Worm (Caenorhabditis elegans) whole organism, L4 larva: ENCODE measurements around the gene T16G1.2.

ENCODE experiments used
- D1046.2 ChIP-seq: fragments of 200-800 bp; sonication (Bioruptor generic); IDR thresholded peaks from 2 replicates; pipeline ENCODE4 v1.3.6; 2022; ENCODE audit warnings: missing genetic modification characterization, missing compliant biosample characterization
- F26F4.8 ChIP-seq: fragments of 200-800 bp; sonication (Bioruptor generic); conservative IDR thresholded peaks from 2 replicates; pipeline ENCODE4 v1.3.6; 2022; ENCODE audit warnings: missing genetic modification characterization, missing compliant biosample characterization
- F37D6.2 ChIP-seq: sonication (generic microtip); optimal IDR thresholded peaks from 2 replicates; lab custom pipeline; 2016; ENCODE audit warnings: mild to moderate bottlenecking, missing genetic modification characterization, missing compliant biosample characterization
- F44E2.7 ChIP-seq: fragments of 200-800 bp; sonication (Bioruptor generic); IDR thresholded peaks from 2 replicates; pipeline ENCODE4 v2.1.2; 2022; ENCODE audit warnings: missing genetic modification characterization, missing compliant biosample characterization
- Y5F2A.4 ChIP-seq: fragments of 200-800 bp; sonication (Bioruptor generic); optimal IDR thresholded peaks from 2 replicates; lab custom pipeline; 2018; ENCODE audit warnings: mild to moderate bottlenecking, missing genetic modification characterization, missing compliant biosample characterization
- aha-1 ChIP-seq: fragments of 150-350 bp; peaks from one replicate; lab custom pipeline; 2014; ENCODE audit warnings: missing biosample characterization, missing genetic modification characterization
- attf-4 ChIP-seq: sonication (generic microtip); optimal IDR thresholded peaks from 3 replicates; lab custom pipeline; 2017; ENCODE audit warnings: missing biosample characterization, missing genetic modification characterization
- ceh-32 ChIP-seq: sonication (generic microtip); optimal IDR thresholded peaks from 2 replicates; lab custom pipeline; 2016; ENCODE audit warnings: mild to moderate bottlenecking, missing genetic modification characterization, missing compliant biosample characterization; ENCODE audit not compliant: poor library complexity
- ctbp-1 ChIP-seq: fragments of 200-800 bp; sonication (Bioruptor generic); IDR thresholded peaks from 2 replicates; pipeline ENCODE4 v1.3.6; 2022; ENCODE audit warnings: missing genetic modification reagents, missing genetic modification characterization, missing compliant biosample characterization
- daf-16 ChIP-seq, 3 experiments: sonication (generic microtip); optimal IDR thresholded peaks; 2 replicates each; lab custom pipeline; 2016 to 2017; ENCODE audit warnings: missing genetic modification characterization in 3 of 3, missing genetic modification reagents in 3 of 3, mild to moderate bottlenecking in 2 of 3, missing compliant biosample characterization in 2 of 3, missing biosample characterization in 1 of 3, moderate library complexity in 1 of 3
- daf-8 ChIP-seq: fragments of 200-800 bp; sonication (Bioruptor generic); IDR thresholded peaks from 2 replicates; pipeline ENCODE4 v1.3.6; 2022; ENCODE audit warnings: missing genetic modification characterization, missing compliant biosample characterization
- dmd-6 ChIP-seq: fragments of 200-800 bp; sonication (Bioruptor generic); IDR thresholded peaks from 2 replicates; pipeline ENCODE4 v1.3.6; 2022; ENCODE audit warnings: missing genetic modification reagents, missing genetic modification characterization, missing compliant biosample characterization
- dmd-8 ChIP-seq: fragments of 200-800 bp; sonication (Bioruptor generic); IDR thresholded peaks from 2 replicates; pipeline ENCODE4 v1.3.6; 2022; ENCODE audit warnings: missing genetic modification characterization, missing compliant biosample characterization
- gei-8 ChIP-seq: fragments of 200-800 bp; sonication (Bioruptor generic); optimal IDR thresholded peaks from 2 replicates; lab custom pipeline; 2018; ENCODE audit warnings: mild to moderate bottlenecking, missing genetic modification characterization, missing compliant biosample characterization
- hlh-11 ChIP-seq: fragments of 200-800 bp; sonication (Bioruptor generic); optimal IDR thresholded peaks from 2 replicates; lab custom pipeline; 2018; ENCODE audit warnings: mild to moderate bottlenecking, missing genetic modification characterization, missing compliant biosample characterization
- hlh-30 ChIP-seq: sonication (generic microtip); optimal IDR thresholded peaks from 2 replicates; lab custom pipeline; 2017; ENCODE audit warnings: antibody characterized with exemption, mild to moderate bottlenecking, missing genetic modification characterization, missing compliant biosample characterization; ENCODE audit not compliant: insufficient read depth
- lin-38 ChIP-seq: fragments of 200-800 bp; sonication (Bioruptor generic); IDR thresholded peaks from 2 replicates; pipeline ENCODE4 v1.3.6; 2022; ENCODE audit warnings: missing genetic modification reagents, missing genetic modification characterization, missing compliant biosample characterization
- lin-39 ChIP-seq: fragments of 150-350 bp; optimal IDR thresholded peaks from 2 replicates; lab custom pipeline; 2014; ENCODE audit warnings: missing biosample characterization, missing genetic modification reagents, missing genetic modification characterization
- lsy-2 ChIP-seq, 2 experiments: fragments of 150-350 bp in 1 of 2; sonication (generic microtip) in 1 of 2; optimal IDR thresholded peaks; 2 replicates each; lab custom pipeline; 2014 to 2017; ENCODE audit warnings: missing biosample characterization in 2 of 2, missing genetic modification characterization in 2 of 2
- mxl-2 ChIP-seq: fragments of 200-800 bp; sonication (Bioruptor generic); conservative IDR thresholded peaks from 2 replicates; pipeline ENCODE4 v1.3.6; 2022; ENCODE audit warnings: missing genetic modification reagents, missing genetic modification characterization, missing compliant biosample characterization
- nhr-102 ChIP-seq: sonication (generic microtip); optimal IDR thresholded peaks from 2 replicates; lab custom pipeline; 2016; ENCODE audit warnings: mild to moderate bottlenecking, missing genetic modification characterization, moderate library complexity, missing compliant biosample characterization
- nhr-25 ChIP-seq: sonication (generic microtip); optimal IDR thresholded peaks from 2 replicates; lab custom pipeline; 2017; ENCODE audit warnings: missing genetic modification characterization, mild to moderate bottlenecking, missing compliant biosample characterization, antibody characterized with exemption, moderate library complexity, borderline replicate concordance; ENCODE audit not compliant: insufficient read depth
- nhr-28 ChIP-seq: fragments of 150-350 bp; optimal IDR thresholded peaks from 2 replicates; lab custom pipeline; 2014; ENCODE audit warnings: missing biosample characterization, missing genetic modification characterization
- nhr-48 ChIP-seq: sonication (generic microtip); optimal IDR thresholded peaks from 2 replicates; lab custom pipeline; 2016; ENCODE audit warnings: mild to moderate bottlenecking, missing genetic modification characterization, missing compliant biosample characterization
- rbr-2 ChIP-seq: sonication (generic microtip); optimal IDR thresholded peaks from 2 replicates; lab custom pipeline; 2016; ENCODE audit warnings: missing genotype, missing genetic modification characterization, missing compliant biosample characterization
- saeg-2 ChIP-seq: fragments of 200-800 bp; sonication (Bioruptor generic); IDR thresholded peaks from 2 replicates; pipeline ENCODE4 v1.3.6; 2022; ENCODE audit warnings: missing genetic modification reagents, missing genetic modification characterization, missing compliant biosample characterization
- sdz-12 ChIP-seq: fragments of 200-800 bp; sonication (Bioruptor generic); optimal IDR thresholded peaks from 2 replicates; lab custom pipeline; 2018; ENCODE audit warnings: mild to moderate bottlenecking, missing genetic modification characterization, missing compliant biosample characterization
- snpc-1.2 ChIP-seq: fragments of 200-800 bp; sonication (Bioruptor generic); IDR thresholded peaks from 2 replicates; pipeline ENCODE4 v1.3.6; 2022; ENCODE audit warnings: missing genetic modification reagents, missing genetic modification characterization, missing compliant biosample characterization
- unc-39 ChIP-seq: sonication (generic microtip); optimal IDR thresholded peaks from 2 replicates; lab custom pipeline; 2017; ENCODE audit warnings: missing biosample characterization, missing genetic modification characterization
- unc-62 ChIP-seq, 3 experiments: fragments of 150-350 bp in 1 of 3; sonication (generic microtip); optimal IDR thresholded peaks in 2 of 3; peaks in 1 of 3; 1 replicate in 1 of 3; 2 replicates in 2 of 3; lab custom pipeline; 2014 to 2017; ENCODE audit warnings: missing biosample characterization in 3 of 3, missing genetic modification characterization in 3 of 3, missing genetic modification reagents in 3 of 3, missing genotype in 1 of 3
- zag-1 ChIP-seq: fragments of 150-350 bp; optimal IDR thresholded peaks from 2 replicates; lab custom pipeline; 2014; ENCODE audit warnings: missing biosample characterization, missing genetic modification characterization
- zfp-3 ChIP-seq: fragments of 200-800 bp; sonication (Bioruptor generic); conservative IDR thresholded peaks from 2 replicates; pipeline ENCODE4 v1.3.6; 2022; ENCODE audit warnings: missing genetic modification reagents, missing genetic modification characterization, missing compliant biosample characterization
- zip-11 ChIP-seq: fragments of 200-800 bp; sonication (Bioruptor generic); IDR thresholded peaks from 2 replicates; pipeline ENCODE4 v1.3.6; 2022; ENCODE audit warnings: missing genetic modification characterization, missing compliant biosample characterization
- zip-2 ChIP-seq: fragments of 150-350 bp; optimal IDR thresholded peaks from 2 replicates; lab custom pipeline; 2014; ENCODE audit warnings: missing biosample characterization, missing genetic modification characterization

The T16G1.2 gene

DNA sequence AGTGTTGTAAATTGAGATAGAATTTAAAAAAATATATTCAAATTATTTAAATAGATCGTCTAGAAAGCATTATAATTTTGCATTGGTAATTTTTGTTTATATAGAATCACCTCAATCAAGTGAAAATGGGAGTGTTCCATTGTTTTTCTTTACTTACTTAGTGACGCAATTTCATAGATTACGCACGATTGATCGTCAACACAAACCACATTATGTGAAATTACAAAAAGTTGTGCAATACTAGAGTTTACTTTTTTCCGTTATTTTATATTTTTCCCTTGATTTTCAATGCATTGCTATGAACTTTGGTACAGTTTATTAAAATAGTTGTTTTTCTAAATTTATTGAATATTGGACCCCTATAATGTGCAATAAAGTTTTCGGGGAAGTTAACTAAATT, 10.2 kb downstream of the T16G1.2 start, which contains the start of gene T16G1.5 (continued):
- TF ChIP-seq dmd-6 (GFP tag; lab: Robert Waterston, UW) (0 out of 2 replicates have a peak, but pooled peaks have one; percentile 23), zip-2 (tag; lab: Kevin White, UChicago) (peak; percentile 88), nhr-48 (tag; lab: Kevin White, UChicago) (no peak), mxl-2 (GFP tag; lab: Robert Waterston, UW) (no peak), unc-39 (tag; lab: Kevin White, UChicago) (no peak), dmd-8 (no peak)

DNA sequence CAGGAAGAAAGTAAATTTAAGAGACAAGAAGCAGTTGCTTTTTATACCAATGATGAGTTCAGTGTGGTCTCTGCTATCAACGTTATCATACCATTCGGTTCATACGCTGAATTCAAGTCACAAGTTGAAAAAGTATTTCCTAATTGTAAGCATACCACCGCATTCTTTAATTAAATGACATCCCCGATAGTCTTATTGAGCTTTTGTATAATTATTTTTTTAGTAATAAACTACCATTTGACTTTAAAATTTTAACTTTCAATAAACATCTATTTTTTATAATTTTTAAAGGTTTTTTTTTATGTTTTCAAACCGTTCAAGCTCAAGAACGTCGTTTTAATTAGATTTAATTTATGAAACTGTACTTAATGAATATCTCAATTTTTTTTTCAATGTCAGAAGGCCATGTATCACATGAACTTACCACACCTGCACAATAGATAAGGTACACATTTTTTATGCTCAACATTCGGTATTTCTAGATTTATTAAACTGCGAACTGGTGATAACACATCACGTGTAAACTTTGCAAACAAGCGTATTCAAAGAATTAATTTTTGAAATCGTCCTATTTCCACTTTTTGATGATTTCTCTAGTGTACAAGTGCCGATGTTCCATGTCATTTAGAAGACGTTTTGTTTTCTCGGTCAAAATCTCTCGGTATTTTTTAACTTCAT, 12.7 kb downstream of the T16G1.2 start, which contains the start of gene T16G1.4:
T16G1.4 (minus strand) TSS at position 51 of the 678 bp plus-strand sequence.
- TF ChIP-seq ceh-32 (tag; lab: Kevin White, UChicago), result no peak
- no peak for TF ChIP-seq daf-16 (GFP tag; optimal IDR thresholded peaks at IDR 0.05; lab: Kevin White, UChicago)
- peak; percentile 51 for TF ChIP-seq daf-16 (tag; optimal IDR thresholded peaks at IDR 0.05; lab: Kevin White, UChicago)
- no peak for TF ChIP-seq zag-1 (tag; lab: Kevin White, UChicago)
- no peak for TF ChIP-seq zfp-3 (GFP tag; lab: Robert Waterston, UW)
- no peak for TF ChIP-seq nhr-102 (tag; lab: Kevin White, UChicago)
- no peak for TF ChIP-seq lin-38 (GFP tag; lab: Robert Waterston, UW)
- TF ChIP-seq F44E2.7 (GFP tag; lab: Robert Waterston, UW), result no peak
- no peak for TF ChIP-seq saeg-2 (GFP tag; lab: Robert Waterston, UW)
- no peak for TF ChIP-seq sdz-12
- no peak for TF ChIP-seq ctbp-1 (GFP tag; lab: Robert Waterston, UW)
- no peak for TF ChIP-seq rbr-2 (tag; lab: Kevin White, UChicago)
- TF ChIP-seq D1046.2, result no peak
- no peak for TF ChIP-seq gei-8 (GFP tag; lab: Kevin White, UChicago)
- TF ChIP-seq hlh-11 (tag; lab: Kevin White, UChicago), result no peak
- no peak for TF ChIP-seq lsy-2 (tag; optimal IDR thresholded peaks at IDR 0.05; lab: Kevin White, UChicago)
- TF ChIP-seq hlh-30 (tag; lab: Kevin White, UChicago), result peak; percentile 46
- TF ChIP-seq F26F4.8 (GFP tag; lab: Robert Waterston, UW), result no peak
- no peak for TF ChIP-seq attf-4 (tag; lab: Kevin White, UChicago)
- no peak for TF ChIP-seq aha-1 (tag; lab: Kevin White, UChicago)
- TF ChIP-seq F37D6.2 (tag; lab: Kevin White, UChicago), result no peak
- no peak for TF ChIP-seq snpc-1.2 (GFP tag; lab: Robert Waterston, UW)
- TF ChIP-seq lin-39 (tag; lab: Kevin White, UChicago), result no peak
- peak; percentile 11 for TF ChIP-seq nhr-28

DNA sequence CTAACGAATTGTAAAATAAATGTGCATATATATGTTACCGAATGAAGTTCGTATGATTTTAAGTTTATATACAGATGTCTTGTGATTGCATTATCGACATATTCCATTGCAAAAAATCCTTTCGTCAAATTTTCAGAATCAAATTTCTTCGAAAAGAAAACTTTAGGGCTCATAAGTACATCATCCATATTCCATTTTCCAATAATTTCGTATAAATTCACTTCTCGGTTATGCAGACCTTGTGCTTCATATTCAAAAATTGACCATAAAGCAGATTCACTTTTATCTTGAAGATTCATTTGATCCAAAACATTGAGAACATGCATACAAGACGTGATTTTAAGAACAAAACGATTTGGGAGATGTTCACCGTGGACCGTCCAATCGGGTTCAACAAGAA, 14.1 kb downstream of the T16G1.2 start:
- TF ChIP-seq zip-11 (no peak), unc-62 (GFP tag; optimal IDR thresholded peaks at IDR 0.05 in 1 of 2; lab: Kevin White, UChicago) (peak in 1 of 2 experiments; percentile 92), unc-62 (tag; optimal IDR thresholded peaks at IDR 0.05; lab: Kevin White, UChicago) (no peak)

DNA sequence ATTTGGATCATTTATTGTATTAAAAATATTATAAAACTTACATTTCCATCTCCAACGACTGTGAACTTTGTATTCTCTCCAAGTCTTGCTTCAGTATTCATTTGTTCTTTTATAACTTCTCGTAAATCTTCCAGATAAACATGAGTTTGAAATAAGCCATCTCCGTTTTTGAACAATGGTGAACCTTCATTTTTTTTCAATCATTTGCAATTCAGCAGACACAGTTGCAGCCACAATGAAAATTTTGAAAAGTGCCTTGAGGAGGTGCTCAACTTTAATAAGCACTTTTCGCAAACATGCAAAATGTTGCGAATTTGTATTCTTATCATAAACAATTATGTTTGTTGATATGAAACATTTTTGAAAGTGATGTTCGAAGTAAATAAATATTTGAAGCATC, 14.9 kb downstream of the T16G1.2 start, which contains the start of gene T16G1.3:
T16G1.3 (minus strand) TSS at position 101 of the 400 bp plus-strand sequence.
- TF ChIP-seq daf-8 (GFP tag; lab: Robert Waterston, UW), result no peak
- no peak for TF ChIP-seq Y5F2A.4 (GFP tag; lab: Kevin White, UChicago)
- no peak for TF ChIP-seq nhr-25 (tag; lab: Kevin White, UChicago)
